Worm (Caenorhabditis elegans): ENCODE measurements around the gene F23H12.5.

F23H12.5 gene

ce11 chrV:12358347-12358746, at the start of gene F23H12.5:
TSS of gene F23H12.5 (plus strand) at chrV:12358647.
- no peak for TF ChIP-seq ZK546.5 (tag; optimal IDR thresholded peaks at IDR 0.05)
- TF ChIP-seq pqm-1 (tag; optimal IDR thresholded peaks at IDR 0.05) = no peak
- TF ChIP-seq nhr-76 (tag; optimal IDR thresholded peaks at IDR 0.05) = no peak

ce11 chrV:12310256-12310655, 48.2 kb upstream of the F23H12.5 start, which contains the start of gene hpo-30:
TSS of gene hpo-30 (minus strand) at chrV:12310356.
- TF ChIP-seq elt-2 (tag; optimal IDR thresholded peaks at IDR 0.05) (no peak), lin-15B (tag; optimal IDR thresholded peaks at IDR 0.05) (no peak), snpc-4 (tag; optimal IDR thresholded peaks at IDR 0.05) (no peak), ceh-82 (tag; optimal IDR thresholded peaks at IDR 0.05) (no peak), hmg-11 (tag; optimal IDR thresholded peaks at IDR 0.05) (no peak), ztf-11 (tag; optimal IDR thresholded peaks at IDR 0.05) (no peak), fos-1 (tag; optimal IDR thresholded peaks at IDR 0.05) (no peak), unc-39 (tag; optimal IDR thresholded peaks at IDR 0.05) (no peak), aly-2 (tag; optimal IDR thresholded peaks at IDR 0.05) (no peak), sea-2 (GFP tag; optimal IDR thresholded peaks at IDR 0.05) (no peak), pha-4 (tag; optimal IDR thresholded peaks at IDR 0.05) (no peak), nhr-76 (tag; optimal IDR thresholded peaks at IDR 0.05) (no peak), elt-3 (tag; optimal IDR thresholded peaks at IDR 0.05) (no peak)

- TF ChIP-seq nfya-1 (tag; optimal IDR thresholded peaks at IDR 0.05; ENCODE audit: insufficient read depth) (peak; percentile 8), lin-15B (tag; optimal IDR thresholded peaks at IDR 0.05) (no peak), fkh-10 (GFP tag; optimal IDR thresholded peaks at IDR 0.05) (peak; percentile 39)
Observed at ce11 chrV:12314413-12314812, 44.0 kb upstream of the F23H12.5 start.

ce11 chrV:12316076-12316475, 42.4 kb upstream of the F23H12.5 start:
- no peak for TF ChIP-seq pqm-1 (tag; optimal IDR thresholded peaks at IDR 0.05)
- no peak for TF ChIP-seq nhr-237 (tag; optimal IDR thresholded peaks at IDR 0.05)
- TF ChIP-seq ceh-82 (tag; optimal IDR thresholded peaks at IDR 0.05) = no peak
- no peak for TF ChIP-seq nhr-23 (tag; optimal IDR thresholded peaks at IDR 0.05)
- no peak for TF ChIP-seq ama-1 (optimal IDR thresholded peaks at IDR 0.05)
- no peak for TF ChIP-seq ZK546.5 (tag; optimal IDR thresholded peaks at IDR 0.05)
- TF ChIP-seq pha-4 (tag; optimal IDR thresholded peaks at IDR 0.05) = no peak
- no peak for TF ChIP-seq nhr-12 (tag; optimal IDR thresholded peaks at IDR 0.05)
- TF ChIP-seq ceh-16 (tag; optimal IDR thresholded peaks at IDR 0.05) = no peak
- no peak for TF ChIP-seq ztf-11 (tag; optimal IDR thresholded peaks at IDR 0.05)
- no peak for TF ChIP-seq nfya-1 (tag; optimal IDR thresholded peaks at IDR 0.05; ENCODE audit: insufficient read depth)
- TF ChIP-seq fos-1 (tag; optimal IDR thresholded peaks at IDR 0.05) = no peak
- TF ChIP-seq sea-2 (GFP tag; optimal IDR thresholded peaks at IDR 0.05) = no peak
- TF ChIP-seq elt-2 (tag; optimal IDR thresholded peaks at IDR 0.05) = no peak
- no peak for TF ChIP-seq nhr-67 (tag; optimal IDR thresholded peaks at IDR 0.05)
- TF ChIP-seq ztf-4 (tag; optimal IDR thresholded peaks at IDR 0.05) = no peak

- TF ChIP-seq nhr-28 (tag; optimal IDR thresholded peaks at IDR 0.05) (no peak), nhr-43 (tag; optimal IDR thresholded peaks at IDR 0.05; ENCODE audit: poor library complexity, severe bottlenecking) (no peak), egl-27 (tag; optimal IDR thresholded peaks at IDR 0.05) (no peak), egl-5 (tag; optimal IDR thresholded peaks at IDR 0.05) (no peak), ztf-4 (tag; optimal IDR thresholded peaks at IDR 0.05) (no peak), ztf-11 (tag; optimal IDR thresholded peaks at IDR 0.05) (no peak), hmg-11 (tag; optimal IDR thresholded peaks at IDR 0.05) (no peak), ceh-16 (tag; optimal IDR thresholded peaks at IDR 0.05) (no peak), nhr-67 (tag; optimal IDR thresholded peaks at IDR 0.05) (no peak), mdl-1 (tag; optimal IDR thresholded peaks at IDR 0.05) (no peak), sea-2 (GFP tag; optimal IDR thresholded peaks at IDR 0.05) (no peak), ceh-82 (tag; optimal IDR thresholded peaks at IDR 0.05) (no peak), lsy-12 (tag; optimal IDR thresholded peaks at IDR 0.05) (no peak), skn-1 (tag; optimal IDR thresholded peaks at IDR 0.05) (no peak), ZK546.5 (tag; optimal IDR thresholded peaks at IDR 0.05) (no peak)
Observed at ce11 chrV:12317080-12317479, 41.4 kb upstream of the F23H12.5 start, which contains the start of gene R04F11.3. TSS of gene R04F11.3 (minus strand) at chrV:12317180.

ce11 chrV:12317894-12318553, 40.4 kb upstream of the F23H12.5 start, which contains the start of the genes R04F11.5 and R04F11.2:
TSS of gene R04F11.5 (minus strand) at chrV:12318019.
TSS of gene R04F11.2 (plus strand) at chrV:12318381.
- no peak for TF ChIP-seq nhr-77 (tag; optimal IDR thresholded peaks at IDR 0.05)
- peak; percentile 45 for TF ChIP-seq elt-1 (tag; optimal IDR thresholded peaks at IDR 0.05)
- peak; percentile 14 for TF ChIP-seq nhr-43 (tag; optimal IDR thresholded peaks at IDR 0.05; ENCODE audit: poor library complexity, severe bottlenecking)
- TF ChIP-seq ceh-16 (tag; optimal IDR thresholded peaks at IDR 0.05) = no peak
- TF ChIP-seq lin-39 (tag; optimal IDR thresholded peaks at IDR 0.05) = peak; percentile 79
- TF ChIP-seq ama-1 (optimal IDR thresholded peaks at IDR 0.05) = peak; percentile 51
- no peak for TF ChIP-seq fkh-10 (GFP tag; optimal IDR thresholded peaks at IDR 0.05)
- peak; percentile 50 for TF ChIP-seq elt-2 (tag; optimal IDR thresholded peaks at IDR 0.05)
- no peak for TF ChIP-seq lsy-12 (tag; optimal IDR thresholded peaks at IDR 0.05)
- TF ChIP-seq pha-4 (tag; optimal IDR thresholded peaks at IDR 0.05) = peak; percentile 93
- TF ChIP-seq lin-15B (tag; optimal IDR thresholded peaks at IDR 0.05) = peak; percentile 86
- no peak for TF ChIP-seq ceh-82 (tag; optimal IDR thresholded peaks at IDR 0.05)
- TF ChIP-seq unc-62 (GFP tag; optimal IDR thresholded peaks at IDR 0.05) = no peak
- TF ChIP-seq ceh-28 (tag; optimal IDR thresholded peaks at IDR 0.05) = peak; percentile 41
- TF ChIP-seq R02D3.7 (tag; optimal IDR thresholded peaks at IDR 0.05) = peak; percentile 41
- TF ChIP-seq nfya-1 (tag; optimal IDR thresholded peaks at IDR 0.05; ENCODE audit: insufficient read depth) = peak; percentile 94
- TF ChIP-seq aly-2 (tag; optimal IDR thresholded peaks at IDR 0.05) = no peak
- no peak for TF ChIP-seq skn-1 (tag; optimal IDR thresholded peaks at IDR 0.05)
- TF ChIP-seq hmg-11 (tag; optimal IDR thresholded peaks at IDR 0.05) = peak; percentile 85
- peak; percentile 90 for TF ChIP-seq egl-5 (tag; optimal IDR thresholded peaks at IDR 0.05)
- TF ChIP-seq nhr-25 (tag; optimal IDR thresholded peaks at IDR 0.05) = peak; percentile 80
- TF ChIP-seq nhr-12 (tag; optimal IDR thresholded peaks at IDR 0.05) = no peak
- no peak for TF ChIP-seq sea-2 (GFP tag; optimal IDR thresholded peaks at IDR 0.05)
